Fruit fly (Drosophila melanogaster) whole organism, pupa: ENCODE data around the gene rn.
A peak's percentile ranks its signal among the peaks of the same experiment; 100 is the strongest.

ENCODE experiments used
- CG10348 ChIP-seq: fragments of 200-800 bp; sonication (Bioruptor generic); IDR thresholded peaks from 2 replicates; pipeline ENCODE4 v1.3.6; 2022; ENCODE audit warnings: missing biosample characterization, missing genetic modification characterization
- CG12605 ChIP-seq: fragments of 200-800 bp; sonication (Bioruptor generic); IDR thresholded peaks from 2 replicates; pipeline ENCODE4 v1.3.6; 2022; ENCODE audit warnings: missing biosample characterization, missing genetic modification characterization
- CG4496 ChIP-seq: fragments of 200-800 bp; sonication (Bioruptor generic); IDR thresholded peaks from 3 replicates; pipeline ENCODE4 v1.3.6; 2022; ENCODE audit warnings: missing biosample characterization, missing genetic modification characterization
- CG9948 ChIP-seq: fragments of 200-800 bp; sonication (Bioruptor generic); optimal IDR thresholded peaks from 2 replicates; lab custom pipeline; 2018; ENCODE audit warnings: missing biosample characterization, mild to moderate bottlenecking, missing genetic modification characterization, moderate library complexity
- D1 ChIP-seq: fragments of 200-800 bp; sonication (Bioruptor generic); optimal IDR thresholded peaks from 2 replicates; lab custom pipeline; 2018; ENCODE audit warnings: missing biosample characterization, mild to moderate bottlenecking, missing genetic modification characterization, moderate library complexity
- EcR ChIP-seq: fragments of 200-800 bp; sonication (Bioruptor generic); optimal IDR thresholded peaks from 3 replicates; lab custom pipeline; 2019; ENCODE audit warnings: missing biosample characterization, missing genetic modification characterization, mild to moderate bottlenecking, moderate library complexity, missing genetic modification reagents
- Ets98B ChIP-seq: fragments of 200-800 bp; sonication (Bioruptor generic); IDR thresholded peaks from 2 replicates; pipeline ENCODE4 v1.3.6; 2022; ENCODE audit warnings: missing biosample characterization, missing genetic modification characterization
- Pif1A ChIP-seq: fragments of 200-800 bp; sonication (Bioruptor generic); optimal IDR thresholded peaks from 3 replicates; lab custom pipeline; 2016; ENCODE audit warnings: missing biosample characterization, missing genetic modification characterization
- Pif1B ChIP-seq: fragments of 200-800 bp; sonication (Bioruptor generic); optimal IDR thresholded peaks from 3 replicates; lab custom pipeline; 2016; ENCODE audit warnings: missing biosample characterization, missing genetic modification characterization
- Snoo ChIP-seq: fragments of 200-800 bp; sonication (Bioruptor generic); optimal IDR thresholded peaks from 3 replicates; lab custom pipeline; 2017; ENCODE audit warnings: missing biosample characterization, mild to moderate bottlenecking, missing genetic modification characterization, inconsistent platforms
- fd96Ca ChIP-seq: fragments of 200-800 bp; sonication (Bioruptor generic); IDR thresholded peaks from 3 replicates; pipeline ENCODE4 v1.3.6; 2022; ENCODE audit warnings: missing biosample characterization, missing genetic modification characterization
- rn ChIP-seq: fragments of 200-800 bp; sonication (Bioruptor generic); IDR thresholded peaks from 2 replicates; pipeline ENCODE4 v1.3.6; 2022; ENCODE audit warnings: missing biosample characterization, missing genetic modification characterization

dm6 chr3R:7282244-7282890 is 27.1 kb downstream of the rn start:
- 0 out of 3 replicates have a peak, but pooled peaks have one; percentile 20 for TF ChIP-seq fd96Ca (GFP tag; lab: Robert Waterston, UW)
- TF ChIP-seq D1 (tag; lab: Kevin White, UChicago), result no peak
- no peak for TF ChIP-seq Pif1B (GFP tag; lab: Kevin White, UChicago)
- no peak for TF ChIP-seq Pif1A (GFP tag; lab: Kevin White, UChicago)
- TF ChIP-seq CG12605 (GFP tag; lab: Robert Waterston, UW), result peak; percentile 28; the same call in 1 of the 2 replicates
- TF ChIP-seq CG9948 (tag; lab: Kevin White, UChicago), result no peak
- no peak; the same call in 1 of the 2 replicates for TF ChIP-seq rn
- TF ChIP-seq EcR, result no peak
- no peak for TF ChIP-seq CG10348 (GFP tag; lab: Robert Waterston, UW)
- no peak for TF ChIP-seq Ets98B (GFP tag; lab: Robert Waterston, UW)
- TF ChIP-seq CG4496 (GFP tag; lab: Robert Waterston, UW), result peak; percentile 53; the same call in 1 of the 3 replicates
- no peak for TF ChIP-seq Snoo (tag; lab: Kevin White, UChicago)
